Fruit fly (Drosophila melanogaster): ENCODE data around the gene sba.

The sba gene

DNA sequence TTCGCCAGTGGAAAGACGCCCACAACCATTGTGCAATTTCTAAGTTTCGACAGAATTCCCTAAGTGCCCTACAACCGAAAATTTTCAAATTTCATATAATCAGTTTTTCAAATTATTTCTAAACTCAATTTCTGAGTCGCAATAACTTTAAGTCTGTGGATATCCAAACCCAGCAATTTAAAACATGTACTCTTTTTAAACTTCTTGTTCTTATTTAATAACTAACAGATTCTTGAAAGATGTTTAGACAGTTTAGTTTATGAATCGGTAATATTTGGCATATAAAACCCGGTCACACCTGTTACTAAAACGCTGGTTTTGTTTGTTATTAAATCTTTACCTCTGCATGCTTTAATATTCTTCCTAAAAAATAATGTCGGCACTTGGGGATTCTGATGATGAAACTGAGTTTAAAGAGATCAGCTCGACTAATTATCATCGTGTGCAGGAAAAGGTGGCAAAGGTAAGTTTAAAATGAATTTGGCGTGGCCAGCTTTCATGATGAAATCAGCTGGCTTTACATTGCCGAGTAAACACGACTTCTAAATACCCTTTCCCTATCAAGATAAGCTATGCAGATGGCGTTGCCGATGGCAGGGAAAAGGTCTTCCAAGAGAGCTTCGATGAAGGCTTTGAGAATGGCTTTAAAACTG lies 6.3 kb upstream of the sba start, which contains the start of the genes CG43998, CG43999 and CG31142:
CG43998 (minus strand) TSS at position 51 of the 653 bp plus-strand sequence.
CG43999 (minus strand) TSS at position 51 of the 653 bp plus-strand sequence.
CG31142 (plus strand) TSS at position 294 of the 653 bp plus-strand sequence.
- TF ChIP-seq CG14711 (tag; optimal IDR thresholded peaks at IDR 0.05), result no peak
- TF ChIP-seq bab1 (GFP tag; optimal IDR thresholded peaks at IDR 0.05), result peak; percentile 10
- peak; percentile 38 for TF ChIP-seq Mnt (GFP tag; optimal IDR thresholded peaks at IDR 0.05)

dm6 chr3R:23927429-23927828 lies 4.7 kb upstream of the sba start, which contains the start of gene CG13601:
TSS of gene CG13601 (minus strand) at chr3R:23927634.
- TF ChIP-seq Mnt (GFP tag; optimal IDR thresholded peaks at IDR 0.05) (peak; percentile 56), toe (GFP tag; optimal IDR thresholded peaks at IDR 0.05) (no peak), bab1 (GFP tag; optimal IDR thresholded peaks at IDR 0.05) (peak; percentile 38), CG1620 (GFP tag; optimal IDR thresholded peaks at IDR 0.05) (peak; percentile 30), tj (GFP tag; optimal IDR thresholded peaks at IDR 0.05) (no peak), ovo (GFP tag; optimal IDR thresholded peaks at IDR 0.05) (no peak), cnc (optimal IDR thresholded peaks at IDR 0.05) (no peak), Hr96 (GFP tag; optimal IDR thresholded peaks at IDR 0.05) (no peak), CG7101 (tag; optimal IDR thresholded peaks at IDR 0.05) (no peak), CG14711 (tag; optimal IDR thresholded peaks at IDR 0.05) (no peak), Clk (GFP tag; optimal IDR thresholded peaks at IDR 0.05) (no peak), cic (GFP tag; optimal IDR thresholded peaks at IDR 0.05) (no peak), pad (GFP tag; optimal IDR thresholded peaks at IDR 0.05) (no peak), kay (GFP tag; ENCODE audit: borderline replicate concordance) (no peak), CG33017 (tag; optimal IDR thresholded peaks at IDR 0.05) (no peak), CG12768 (GFP tag; optimal IDR thresholded peaks at IDR 0.05) (peak; percentile 27), Crg-1 (GFP tag; optimal IDR thresholded peaks at IDR 0.05) (no peak), CG11617 (GFP tag; optimal IDR thresholded peaks at IDR 0.05) (no peak), CG7045 (GFP tag; optimal IDR thresholded peaks at IDR 0.05) (no peak), CG5204 (GFP tag; optimal IDR thresholded peaks at IDR 0.05) (no peak)

dm6 chr3R:23924200-23924599 lies 1.4 kb upstream of the sba start, which contains the start of gene Ndc1:
TSS of gene Ndc1 (plus strand) at chr3R:23924399.
- TF ChIP-seq CG7045 (GFP tag; optimal IDR thresholded peaks at IDR 0.05) (no peak), CG33017 (tag; optimal IDR thresholded peaks at IDR 0.05) (no peak), tj (GFP tag; optimal IDR thresholded peaks at IDR 0.05) (no peak), kay (GFP tag; ENCODE audit: borderline replicate concordance) (no peak), ovo (GFP tag; optimal IDR thresholded peaks at IDR 0.05) (no peak), CG1620 (GFP tag; optimal IDR thresholded peaks at IDR 0.05) (no peak), Mnt (GFP tag; optimal IDR thresholded peaks at IDR 0.05) (no peak)

DNA sequence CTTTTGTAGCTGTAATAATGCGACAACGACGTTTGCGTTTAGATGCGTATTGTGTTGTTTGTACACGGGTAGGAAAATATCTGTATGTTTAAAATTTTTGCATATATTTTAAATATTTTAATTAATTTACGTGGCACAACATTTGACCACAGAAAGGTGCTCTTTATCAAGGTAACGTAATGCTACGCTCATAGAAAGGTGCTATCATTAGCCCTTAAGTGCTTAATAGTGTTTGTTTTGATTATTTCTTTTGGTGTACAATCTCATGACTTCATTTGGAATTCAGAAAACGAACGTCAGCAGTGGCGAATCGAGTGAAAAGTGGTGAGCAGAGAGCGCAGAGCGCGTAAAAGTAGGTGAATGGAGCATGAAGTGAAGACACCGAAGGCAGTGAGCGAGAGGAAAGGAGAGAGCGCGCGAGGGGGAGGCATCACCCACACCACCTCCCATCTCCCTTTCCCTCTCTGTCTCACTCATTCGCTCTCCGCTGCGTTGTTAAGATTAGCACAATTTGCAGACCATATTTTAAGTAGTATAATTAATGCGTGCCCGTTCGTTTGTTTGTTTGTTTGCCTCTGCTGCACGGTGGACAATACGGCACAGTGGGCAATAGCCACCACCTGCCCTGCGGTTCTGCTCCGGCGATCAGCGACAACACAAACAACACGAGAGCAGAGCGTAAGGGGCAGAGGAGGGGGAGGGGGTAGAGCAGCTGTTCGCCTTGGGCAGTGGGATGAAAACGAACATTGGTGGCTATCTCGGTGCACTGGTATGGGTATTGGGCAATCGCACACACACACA lies 872 bp downstream of the sba start:
- no peak for TF ChIP-seq Clk (GFP tag; optimal IDR thresholded peaks at IDR 0.05)
- no peak for TF ChIP-seq Hr96 (GFP tag; optimal IDR thresholded peaks at IDR 0.05)
- TF ChIP-seq CG11617 (GFP tag; optimal IDR thresholded peaks at IDR 0.05), result no peak
- TF ChIP-seq pad (GFP tag; optimal IDR thresholded peaks at IDR 0.05), result no peak
- no peak for TF ChIP-seq Crg-1 (GFP tag; optimal IDR thresholded peaks at IDR 0.05)
- peak; percentile 66 for TF ChIP-seq tj (GFP tag; optimal IDR thresholded peaks at IDR 0.05)
- no peak for TF ChIP-seq CG5204 (GFP tag; optimal IDR thresholded peaks at IDR 0.05)
- peak; percentile 31 for TF ChIP-seq cic (GFP tag; optimal IDR thresholded peaks at IDR 0.05)

dm6 chr3R:23920874-23921539 lies 1.8 kb downstream of the sba start:
- no peak for TF ChIP-seq tj (GFP tag; optimal IDR thresholded peaks at IDR 0.05)
- peak; percentile 39 for TF ChIP-seq CG11617 (GFP tag; optimal IDR thresholded peaks at IDR 0.05)
- no peak for TF ChIP-seq toe (GFP tag; optimal IDR thresholded peaks at IDR 0.05)
- TF ChIP-seq Crg-1 (GFP tag; optimal IDR thresholded peaks at IDR 0.05), result no peak
- peak; percentile 52 for TF ChIP-seq CG7101 (tag; optimal IDR thresholded peaks at IDR 0.05)
- peak; percentile 67 for TF ChIP-seq bab1 (GFP tag; optimal IDR thresholded peaks at IDR 0.05)
- TF ChIP-seq CG33017 (tag; optimal IDR thresholded peaks at IDR 0.05), result peak; percentile 62
- peak; percentile 43 for TF ChIP-seq CG14711 (tag; optimal IDR thresholded peaks at IDR 0.05)
- TF ChIP-seq ovo (GFP tag; optimal IDR thresholded peaks at IDR 0.05), result no peak
- peak; percentile 9 for TF ChIP-seq CG12768 (GFP tag; optimal IDR thresholded peaks at IDR 0.05)

- TF ChIP-seq CG1620 (GFP tag; optimal IDR thresholded peaks at IDR 0.05), result no peak
- no peak for TF ChIP-seq pad (GFP tag; optimal IDR thresholded peaks at IDR 0.05)
- no peak for TF ChIP-seq CG11617 (GFP tag; optimal IDR thresholded peaks at IDR 0.05)
- TF ChIP-seq cic (GFP tag; optimal IDR thresholded peaks at IDR 0.05), result no peak
- TF ChIP-seq bab1 (GFP tag; optimal IDR thresholded peaks at IDR 0.05), result no peak
Measured at dm6 chr3R:23920387-23920786, 2.4 kb downstream of the sba start.

Data from whole organism, adult.